Fruit fly (Drosophila melanogaster) whole organism, embryonic: Measurements from ENCODE around the gene CG14568.

ENCODE experiments used
- Adf1 ChIP-seq: fragments of 200-800 bp; sonication (Bioruptor generic); IDR thresholded peaks from 2 replicates; pipeline ENCODE4 v1.3.6; 2022; ENCODE audit warnings: missing biosample characterization, missing genetic modification characterization
- CG13296 ChIP-seq: fragments of 200-800 bp; sonication (Bioruptor generic); optimal IDR thresholded peaks from 3 replicates; lab custom pipeline; 2018; ENCODE audit warnings: missing biosample characterization, mild to moderate bottlenecking, missing genetic modification characterization
- CG14441 ChIP-seq: fragments of 200-800 bp; sonication (Bioruptor generic); IDR thresholded peaks from 2 replicates; pipeline ENCODE4 v1.3.6; 2022; ENCODE audit warnings: missing biosample characterization, missing genetic modification characterization
- CG17328 ChIP-seq: fragments of 200-800 bp; sonication (Bioruptor generic); IDR thresholded peaks from 2 replicates; pipeline ENCODE4 v1.3.6; 2022; ENCODE audit warnings: missing biosample characterization, missing genetic modification characterization
- CG17361 ChIP-seq: fragments of 200-800 bp; sonication (Bioruptor generic); IDR thresholded peaks from 3 replicates; pipeline ENCODE4 v1.3.6; 2022; ENCODE audit warnings: missing biosample characterization, missing genetic modification characterization
- CG17802 ChIP-seq: fragments of 200-800 bp; sonication (Bioruptor generic); optimal IDR thresholded peaks from 2 replicates; lab custom pipeline; 2018; ENCODE audit warnings: missing biosample characterization, mild to moderate bottlenecking, missing genetic modification characterization, moderate library complexity
- CG1832 ChIP-seq: fragments of 200-800 bp; sonication (Bioruptor generic); optimal IDR thresholded peaks from 2 replicates; lab custom pipeline; 2017; ENCODE audit warnings: missing biosample characterization, mild to moderate bottlenecking, missing genetic modification characterization, inconsistent platforms
- CG2120 ChIP-seq: fragments of 200-800 bp; sonication (Bioruptor generic); optimal IDR thresholded peaks from 3 replicates; lab custom pipeline; 2016; ENCODE audit warnings: missing biosample characterization, missing genetic modification characterization
- CG30403 ChIP-seq: fragments of 200-800 bp; sonication (Bioruptor generic); optimal IDR thresholded peaks from 3 replicates; lab custom pipeline; 2016; ENCODE audit warnings: missing biosample characterization, missing genetic modification characterization
- CG3407 ChIP-seq: fragments of 200-800 bp; sonication (Bioruptor generic); optimal IDR thresholded peaks from 2 replicates; lab custom pipeline; 2018; ENCODE audit warnings: missing biosample characterization, mild to moderate bottlenecking, missing genetic modification characterization
- CG34224 ChIP-seq: fragments of 200-800 bp; sonication (Bioruptor generic); IDR thresholded peaks from 3 replicates; pipeline ENCODE4 v1.3.6; 2022; ENCODE audit warnings: missing biosample characterization, missing genetic modification characterization; ENCODE audit not compliant: partially characterized antibody
- CG34376 ChIP-seq: fragments of 200-800 bp; sonication (Bioruptor generic); optimal IDR thresholded peaks from 2 replicates; lab custom pipeline; 2018; ENCODE audit warnings: missing biosample characterization, mild to moderate bottlenecking, missing genetic modification characterization
- CG8944 ChIP-seq: fragments of 200-800 bp; sonication (Bioruptor generic); optimal IDR thresholded peaks from 3 replicates; lab custom pipeline; 2016; ENCODE audit warnings: missing biosample characterization, missing genetic modification characterization
- CG9817 ChIP-seq: fragments of 200-800 bp; sonication (Bioruptor generic); optimal IDR thresholded peaks from 2 replicates; lab custom pipeline; 2018; ENCODE audit warnings: missing biosample characterization, mild to moderate bottlenecking, missing genetic modification characterization, moderate library complexity
- CoRest ChIP-seq: fragments of 200-800 bp; sonication (Bioruptor generic); optimal IDR thresholded peaks from 3 replicates; lab custom pipeline; 2018; ENCODE audit warnings: missing biosample characterization, mild to moderate bottlenecking, missing genetic modification characterization, moderate library complexity
- Dref ChIP-seq: fragments of 200-800 bp; sonication (Bioruptor generic); IDR thresholded peaks from 2 replicates; pipeline ENCODE4 v1.3.6; 2022; ENCODE audit warnings: missing biosample characterization, missing genetic modification characterization
- Ets97D ChIP-seq: fragments of 200-800 bp; sonication (Bioruptor generic); optimal IDR thresholded peaks from 3 replicates; lab custom pipeline; 2016; ENCODE audit warnings: missing biosample characterization, missing genetic modification characterization
- GATAe ChIP-seq: fragments of 200-800 bp; sonication (Bioruptor generic); conservative IDR thresholded peaks from 2 replicates; pipeline ENCODE4 v1.3.6; 2022; ENCODE audit warnings: missing biosample characterization, missing genetic modification characterization
- H2.0 ChIP-seq: fragments of 200-800 bp; sonication (Bioruptor generic); IDR thresholded peaks from 2 replicates; pipeline ENCODE4 v1.3.6; 2022; ENCODE audit warnings: missing biosample characterization, missing genetic modification characterization
- Jarid2 ChIP-seq: fragments of 200-800 bp; sonication (Bioruptor generic); optimal IDR thresholded peaks from 3 replicates; lab custom pipeline; 2017; ENCODE audit warnings: mild to moderate bottlenecking, missing biosample characterization, missing genetic modification reagents, missing genetic modification characterization
- Med ChIP-seq: fragments of 200-800 bp; sonication (Bioruptor generic); peaks from one replicate; lab custom pipeline; 2016; ENCODE audit warnings: missing biosample characterization, missing genetic modification characterization, mild to moderate bottlenecking, inconsistent platforms, moderate library complexity
- PHDP ChIP-seq: fragments of 200-800 bp; sonication (Bioruptor generic); optimal IDR thresholded peaks from 3 replicates; lab custom pipeline; 2018; ENCODE audit warnings: missing biosample characterization, mild to moderate bottlenecking, missing genetic modification characterization, moderate library complexity
- Ptx1 ChIP-seq: fragments of 200-800 bp; sonication (Bioruptor generic); IDR thresholded peaks from 2 replicates; pipeline ENCODE4 v1.3.6; 2022; ENCODE audit warnings: missing biosample characterization, missing genetic modification characterization
- Taf1 ChIP-seq: fragments of 200-800 bp; sonication (Bioruptor generic); IDR thresholded peaks from 2 replicates; pipeline ENCODE4 v1.3.6; 2022; ENCODE audit warnings: missing biosample characterization, missing genetic modification characterization
- Trl ChIP-seq, 3 experiments: fragments of >200 bp in 2 of 3; fragments of 200-800 bp in 1 of 3; sonication (Bioruptor generic) in 1 of 3; optimal IDR thresholded peaks; 2 replicates in 1 of 3; 3 replicates in 2 of 3; lab custom pipeline; 2016 to 2017; ENCODE audit warnings: missing biosample characterization in 1 of 3, missing genetic modification characterization in 1 of 3
- YL-1 ChIP-seq: fragments of 200-800 bp; sonication (Bioruptor generic); optimal IDR thresholded peaks from 3 replicates; lab custom pipeline; 2017; ENCODE audit warnings: missing biosample characterization, mild to moderate bottlenecking, missing genetic modification characterization
- ase ChIP-seq: fragments of 200-800 bp; sonication (Bioruptor generic); IDR thresholded peaks from 3 replicates; pipeline ENCODE4 v1.3.6; 2022; ENCODE audit warnings: missing biosample characterization, missing genetic modification characterization
- chm ChIP-seq: fragments of 200-800 bp; sonication (Bioruptor generic); IDR thresholded peaks from 2 replicates; pipeline ENCODE4 v1.3.6; 2022; ENCODE audit warnings: missing biosample characterization, missing genetic modification characterization
- chn ChIP-seq: fragments of 200-800 bp; sonication (Bioruptor generic); optimal IDR thresholded peaks from 2 replicates; lab custom pipeline; 2016; ENCODE audit warnings: missing biosample characterization, missing genetic modification characterization
- dmrt99B ChIP-seq: fragments of 200-800 bp; sonication (Bioruptor generic); optimal IDR thresholded peaks from 2 replicates; lab custom pipeline; 2018; ENCODE audit warnings: missing biosample characterization, mild to moderate bottlenecking, missing genetic modification characterization, moderate library complexity
- emc ChIP-seq: fragments of 200-800 bp; sonication (Bioruptor generic); optimal IDR thresholded peaks from 2 replicates; lab custom pipeline; 2016; ENCODE audit warnings: missing biosample characterization, missing genetic modification characterization
- ems ChIP-seq: fragments of 200-800 bp; sonication (Bioruptor generic); optimal IDR thresholded peaks from 3 replicates; lab custom pipeline; 2016; ENCODE audit warnings: missing biosample characterization, missing genetic modification characterization
- ewg ChIP-seq: fragments of 200-800 bp; sonication (Bioruptor generic); optimal IDR thresholded peaks from 3 replicates; lab custom pipeline; 2017; ENCODE audit warnings: mild to moderate bottlenecking, missing biosample characterization, missing genetic modification reagents, missing genetic modification characterization
- gcm2 ChIP-seq: fragments of 200-800 bp; sonication (Bioruptor generic); optimal IDR thresholded peaks from 2 replicates; lab custom pipeline; 2016; ENCODE audit warnings: missing biosample characterization, missing genetic modification characterization
- ken ChIP-seq: fragments of 200-800 bp; sonication (Bioruptor generic); IDR thresholded peaks from 3 replicates; pipeline ENCODE4 v1.3.6; 2022; ENCODE audit warnings: missing biosample characterization, missing genetic modification characterization
- lmd ChIP-seq: fragments of 200-800 bp; sonication (Bioruptor generic); IDR thresholded peaks from 2 replicates; pipeline ENCODE4 v1.3.6; 2022; ENCODE audit warnings: missing biosample characterization, missing genetic modification characterization
- lov ChIP-seq, 2 experiments: fragments of 200-800 bp in 1 of 2; fragments of >200 bp in 1 of 2; sonication (Bioruptor generic) in 1 of 2; IDR thresholded peaks in 1 of 2; optimal IDR thresholded peaks in 1 of 2; 2 replicates in 1 of 2; 3 replicates in 1 of 2; pipeline versions ENCODE4 v1.3.6 to Lab custom; 2017 to 2022; ENCODE audit warnings: missing biosample characterization in 1 of 2, missing genetic modification characterization in 1 of 2
- pb ChIP-seq: fragments of 200-800 bp; sonication (Bioruptor generic); optimal IDR thresholded peaks from 3 replicates; lab custom pipeline; 2016; ENCODE audit warnings: missing biosample characterization, missing genetic modification characterization
- prd ChIP-seq, 3 experiments: fragments of >200 bp in 2 of 3; fragments of 200-800 bp in 1 of 3; sonication (Bioruptor generic) in 1 of 3; optimal IDR thresholded peaks in 2 of 3; IDR thresholded peaks in 1 of 3; 2 replicates in 2 of 3; 3 replicates in 1 of 3; pipeline versions ENCODE4 v1.3.6 to Lab custom; 2017 to 2022; ENCODE audit warnings: missing biosample characterization in 1 of 3, missing genetic modification characterization in 1 of 3
- pzg ChIP-seq: fragments of 200-800 bp; sonication (Bioruptor generic); optimal IDR thresholded peaks from 3 replicates; lab custom pipeline; 2018; ENCODE audit warnings: missing biosample characterization, mild to moderate bottlenecking, missing genetic modification characterization, moderate library complexity
- sna ChIP-seq: fragments of 200-800 bp; sonication (Bioruptor generic); IDR thresholded peaks from 2 replicates; pipeline ENCODE4 v1.3.6; 2022; ENCODE audit warnings: missing biosample characterization, missing genetic modification characterization; ENCODE audit not compliant: partially characterized antibody
- tio ChIP-seq: fragments of 200-800 bp; sonication (Bioruptor generic); optimal IDR thresholded peaks from 2 replicates; lab custom pipeline; 2017; ENCODE audit warnings: missing biosample characterization, missing genetic modification characterization, inconsistent platforms
- tna ChIP-seq: fragments of 200-800 bp; sonication (Bioruptor generic); IDR thresholded peaks from 2 replicates; pipeline ENCODE4 v1.3.6; 2022; ENCODE audit warnings: missing biosample characterization, missing genetic modification characterization; ENCODE audit not compliant: partially characterized antibody
- trem ChIP-seq: fragments of 200-800 bp; optimal IDR thresholded peaks from 3 replicates; lab custom pipeline; 2019; ENCODE audit warnings: missing biosample characterization, mild to moderate bottlenecking, missing genetic modification characterization, moderate library complexity
- usp ChIP-seq: fragments of >200 bp; optimal IDR thresholded peaks from 2 replicates; lab custom pipeline; 2017; ENCODE audit warnings: missing biosample characterization, missing genetic modification characterization
- wdn ChIP-seq: fragments of 200-800 bp; sonication (Bioruptor generic); IDR thresholded peaks from 2 replicates; pipeline ENCODE4 v1.3.6; 2022; ENCODE audit warnings: missing biosample characterization, missing genetic modification characterization
- yki ChIP-seq: fragments of >200 bp; optimal IDR thresholded peaks from 3 replicates; lab custom pipeline; 2018
- zfh1 ChIP-seq: fragments of 200-800 bp; sonication (Bioruptor generic); IDR thresholded peaks from 3 replicates; pipeline ENCODE4 v1.3.6; 2022; ENCODE audit warnings: missing biosample characterization, missing genetic modification characterization

CG14568 gene

dm6 chr3L:21738175-21739016 is 5.1 kb upstream of the CG14568 start, which contains the start of gene CG14567 (continued):
- no peak for TF ChIP-seq ken (GFP tag; lab: Robert Waterston, UW)
- TF ChIP-seq PHDP (tag; lab: Kevin White, UChicago), result peak; percentile 36
- no peak for TF ChIP-seq ems (GFP tag; lab: Kevin White, UChicago)
- no peak for TF ChIP-seq Adf1 (GFP tag; lab: Robert Waterston, UW)
- peak; percentile 67 for TF ChIP-seq dmrt99B
- TF ChIP-seq CG14441, result peak; percentile 36; the same call in 1 of the 2 replicates
- 0 out of 3 replicates have a peak, but pooled peaks have one; percentile 10 for TF ChIP-seq CG17361 (GFP tag; lab: Robert Waterston, UW)
- no peak for TF ChIP-seq GATAe (GFP tag; lab: Robert Waterston, UW)
- peak; percentile 36; the same call in 1 of the 2 replicates for TF ChIP-seq lmd (GFP tag; lab: Robert Waterston, UW)
- peak; percentile 47 for TF ChIP-seq Med
- TF ChIP-seq chn (GFP tag; lab: Kevin White, UChicago), result no peak
- no peak for TF ChIP-seq lov (optimal IDR thresholded peaks at IDR 0.05; lab: Kevin White, UChicago)
- no peak for TF ChIP-seq lov (GFP tag; IDR thresholded peaks at IDR 0.05; lab: Robert Waterston, UW)
- no peak for TF ChIP-seq chm (GFP tag; lab: Robert Waterston, UW)
- TF ChIP-seq CG17328 (GFP tag; lab: Robert Waterston, UW), result peak; percentile 39; the same call in 1 of the 2 replicates
- TF ChIP-seq tna, result no peak
- TF ChIP-seq CG34376, result no peak
- no peak for TF ChIP-seq Ets97D (GFP tag; lab: Kevin White, UChicago)
- TF ChIP-seq Dref (GFP tag; lab: Robert Waterston, UW), result no peak
- TF ChIP-seq CG2120 (GFP tag; lab: Kevin White, UChicago), result no peak
- TF ChIP-seq CG34224 (GFP tag; lab: Robert Waterston, UW), result no peak
- TF ChIP-seq pb (GFP tag; lab: Kevin White, UChicago), result no peak
- no peak for TF ChIP-seq Taf1 (GFP tag; lab: Robert Waterston, UW)
- no peak for TF ChIP-seq yki (lab: Kevin White, UChicago)
- no peak for TF ChIP-seq gcm2
- no peak for TF ChIP-seq CG9817 (tag; lab: Kevin White, UChicago)
- TF ChIP-seq prd (optimal IDR thresholded peaks at IDR 0.05; lab: Kevin White, UChicago), result no peak
- TF ChIP-seq prd (GFP tag; IDR thresholded peaks at IDR 0.05; lab: Robert Waterston, UW), result peak; percentile 51; the same call in 1 of the 3 replicates
- no peak for TF ChIP-seq CG3407 (GFP tag; lab: Kevin White, UChicago)
- TF ChIP-seq sna, result no peak
- TF ChIP-seq CG30403 (GFP tag; lab: Kevin White, UChicago), result peak; percentile 16
- no peak for TF ChIP-seq wdn (GFP tag; lab: Robert Waterston, UW)
- no peak for TF ChIP-seq CG17802
- no peak for TF ChIP-seq Trl (optimal IDR thresholded peaks at IDR 0.05; lab: Kevin White, UChicago)
- TF ChIP-seq Trl (GFP tag; optimal IDR thresholded peaks at IDR 0.05; lab: Kevin White, UChicago), result no peak
- no peak for TF ChIP-seq CG8944 (GFP tag; lab: Kevin White, UChicago)
- peak; percentile 12; the same call in 1 of the 3 replicates for TF ChIP-seq ase (GFP tag; lab: Robert Waterston, UW)
- TF ChIP-seq trem (tag; lab: Kevin White, UChicago), result no peak
- TF ChIP-seq YL-1 (GFP tag; lab: Kevin White, UChicago), result no peak
- no peak for TF ChIP-seq CG13296 (GFP tag; lab: Kevin White, UChicago)
- peak; percentile 34 for TF ChIP-seq tio (GFP tag; lab: Kevin White, UChicago)
- TF ChIP-seq H2.0 (GFP tag; lab: Robert Waterston, UW), result peak; percentile 38; the same call in 1 of the 2 replicates
- TF ChIP-seq ewg (GFP tag; lab: Kevin White, UChicago), result peak; percentile 30
- TF ChIP-seq pzg (GFP tag; lab: Kevin White, UChicago), result no peak
- peak; percentile 42; the same call in 1 of the 2 replicates for TF ChIP-seq Ptx1 (GFP tag; lab: Robert Waterston, UW)
- TF ChIP-seq zfh1 (GFP tag; lab: Robert Waterston, UW), result peak; percentile 43; the same call in 2 of the 3 replicates
- TF ChIP-seq emc, result no peak
- no peak for TF ChIP-seq CG1832
- no peak for TF ChIP-seq Jarid2
- no peak for TF ChIP-seq usp
- TF ChIP-seq CoRest (tag; lab: Kevin White, UChicago), result peak; percentile 2
